Fruit fly (Drosophila melanogaster): ENCODE results near the gene Hsc70-3.
A peak's percentile ranks its signal among the peaks of the same experiment; 100 is the strongest.

The Hsc70-3 gene

dm6 chrX:11849267-11849666 lies 42.4 kb upstream of the Hsc70-3 start (continued):
- TF ChIP-seq slp2 (GFP tag; optimal IDR thresholded peaks at IDR 0.05) (no peak), fu2 (GFP tag; optimal IDR thresholded peaks at IDR 0.05) (no peak), Nf-YC (tag; optimal IDR thresholded peaks at IDR 0.05) (no peak), pb (GFP tag; optimal IDR thresholded peaks at IDR 0.05) (no peak), ab (GFP tag; optimal IDR thresholded peaks at IDR 0.05) (no peak), CG32532 (GFP tag; IDR thresholded peaks at IDR 0.05) (0 out of 2 replicates have a peak, but pooled peaks have one; percentile 7), E2f2 (GFP tag; IDR thresholded peaks at IDR 0.05) (no peak), Rfx (GFP tag; IDR thresholded peaks at IDR 0.05) (no peak), danr (GFP tag; IDR thresholded peaks at IDR 0.05) (no peak), Usf (GFP tag; optimal IDR thresholded peaks at IDR 0.05) (no peak), CG10959 (GFP tag; IDR thresholded peaks at IDR 0.05) (no peak), pros (GFP tag; optimal IDR thresholded peaks at IDR 0.05) (no peak), lola (GFP tag; optimal IDR thresholded peaks at IDR 0.05) (no peak), crol (GFP tag; IDR thresholded peaks at IDR 0.05) (peak; percentile 59; the same call in 1 of the 2 replicates), Dbx (GFP tag; IDR thresholded peaks at IDR 0.05) (no peak), dati (GFP tag; IDR thresholded peaks at IDR 0.05) (no peak), cwo (GFP tag; optimal IDR thresholded peaks at IDR 0.05) (no peak), grau (tag; optimal IDR thresholded peaks at IDR 0.05) (no peak), mam (GFP tag; optimal IDR thresholded peaks at IDR 0.05) (no peak), CrebB (tag; optimal IDR thresholded peaks at IDR 0.05) (no peak), Side (GFP tag; optimal IDR thresholded peaks at IDR 0.05) (no peak), CG34376 (GFP tag; optimal IDR thresholded peaks at IDR 0.05) (no peak), Chrac-16 (GFP tag; optimal IDR thresholded peaks at IDR 0.05) (no peak), CG8924 (tag; optimal IDR thresholded peaks at IDR 0.05) (no peak), gt (GFP tag; IDR thresholded peaks at IDR 0.05) (no peak), schlank (tag; optimal IDR thresholded peaks at IDR 0.05) (no peak), CG15269 (tag; optimal IDR thresholded peaks at IDR 0.05) (no peak), CG8765 (GFP tag; IDR thresholded peaks at IDR 0.05) (no peak), Dip3 (GFP tag; optimal IDR thresholded peaks at IDR 0.05) (no peak), CG3838 (GFP tag; optimal IDR thresholded peaks at IDR 0.05) (no peak), Gug (GFP tag; IDR thresholded peaks at IDR 0.05) (no peak), vnd (GFP tag; IDR thresholded peaks at IDR 0.05; ENCODE audit: partially characterized antibody) (no peak), Awh (GFP tag; IDR thresholded peaks at IDR 0.05) (0 out of 2 replicates have a peak, but pooled peaks have one; percentile 30), CG30431 (GFP tag; optimal IDR thresholded peaks at IDR 0.05) (no peak), rib (GFP tag; IDR thresholded peaks at IDR 0.05) (no peak), Abd-B (GFP tag; optimal IDR thresholded peaks at IDR 0.05) (no peak), Antp (GFP tag; optimal IDR thresholded peaks at IDR 0.05) (no peak), CG17186 (GFP tag; optimal IDR thresholded peaks at IDR 0.05) (no peak), CG2678 (tag; optimal IDR thresholded peaks at IDR 0.05) (no peak), insv (GFP tag; optimal IDR thresholded peaks at IDR 0.05) (no peak), Bgb (GFP tag; IDR thresholded peaks at IDR 0.05; ENCODE audit: partially characterized antibody) (no peak), Spps (tag; optimal IDR thresholded peaks at IDR 0.05) (no peak), Neu2 (GFP tag; optimal IDR thresholded peaks at IDR 0.05; ENCODE audit: borderline replicate concordance) (no peak), wor (GFP tag; IDR thresholded peaks at IDR 0.05) (no peak), CG14050 (GFP tag; IDR thresholded peaks at IDR 0.05) (no peak), kah (GFP tag; optimal IDR thresholded peaks at IDR 0.05) (no peak), CG17328 (GFP tag; IDR thresholded peaks at IDR 0.05) (no peak), CG2202 (tag; optimal IDR thresholded peaks at IDR 0.05) (no peak), sens (GFP tag) (no peak), so (GFP tag; IDR thresholded peaks at IDR 0.05) (no peak), sisA (GFP tag; IDR thresholded peaks at IDR 0.05) (no peak), ssp (GFP tag; IDR thresholded peaks at IDR 0.05) (no peak), Opbp (GFP tag; IDR thresholded peaks at IDR 0.05; ENCODE audit: partially characterized antibody) (no peak)
